Fruit fly (Drosophila melanogaster): ENCODE measurements around the gene CG15731.

The CG15731 gene

DNA sequence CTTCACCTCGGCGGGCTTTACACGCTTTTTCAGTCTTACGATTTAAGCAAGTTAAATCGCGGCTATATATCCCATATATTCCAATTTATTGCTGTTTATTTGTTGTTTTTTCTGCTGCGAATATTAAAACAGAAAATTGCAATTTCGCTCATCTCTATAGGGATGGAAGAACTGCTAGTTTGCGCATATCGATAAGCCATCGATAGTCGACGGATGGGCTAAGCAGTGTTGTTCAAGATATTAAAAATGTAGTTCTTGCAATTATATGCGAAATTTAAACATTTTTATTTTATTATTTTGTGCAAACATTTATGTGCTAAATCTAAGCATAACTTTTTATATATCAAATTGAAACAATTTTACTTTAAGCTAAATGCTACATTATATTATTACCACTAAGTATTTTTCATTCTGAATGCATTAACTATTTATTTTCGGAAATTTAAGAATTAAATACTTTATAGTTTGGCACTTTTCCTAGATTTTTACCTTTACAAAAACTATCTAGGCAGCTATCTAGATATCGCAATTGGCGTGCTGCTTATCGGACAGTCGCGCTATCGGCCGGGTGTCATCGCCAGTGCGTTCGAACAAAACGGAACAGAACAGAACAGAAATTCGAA is 5.5 kb upstream of the CG15731 start, which contains the start of the genes Rab40 and CG42258 (continued):
- TF ChIP-seq cas (GFP tag; IDR thresholded peaks at IDR 0.05) (0 out of 2 replicates have a peak, but pooled peaks have one; percentile 7), Oaz (GFP tag; IDR thresholded peaks at IDR 0.05) (no peak), gem (tag; optimal IDR thresholded peaks at IDR 0.05) (peak; percentile 60), insv (GFP tag; optimal IDR thresholded peaks at IDR 0.05) (no peak), CG3281 (GFP tag; optimal IDR thresholded peaks at IDR 0.05) (peak; percentile 20), CG42726 (GFP tag; IDR thresholded peaks at IDR 0.05; ENCODE audit: partially characterized antibody) (0 out of 2 replicates have a peak, but pooled peaks have one; percentile 26), CG11085 (GFP tag; IDR thresholded peaks at IDR 0.05) (no peak), sd (tag; optimal IDR thresholded peaks at IDR 0.05) (no peak), CG17568 (GFP tag; optimal IDR thresholded peaks at IDR 0.05) (no peak), pan (optimal IDR thresholded peaks at IDR 0.05) (no peak), pan (GFP tag; optimal IDR thresholded peaks at IDR 0.05 in 1 of 2, IDR thresholded peaks at IDR 0.05 in 1 of 2) (peak in 1 of 2 experiments; percentile 47), CG11504 (tag; optimal IDR thresholded peaks at IDR 0.05) (peak; percentile 43), PHDP (tag; optimal IDR thresholded peaks at IDR 0.05) (no peak), Blimp-1 (GFP tag; optimal IDR thresholded peaks at IDR 0.05) (peak; percentile 0), pum (GFP tag; optimal IDR thresholded peaks at IDR 0.05) (peak; percentile 56), dimm (GFP tag; IDR thresholded peaks at IDR 0.05) (no peak), CG10267 (tag; optimal IDR thresholded peaks at IDR 0.05) (peak; percentile 79), salm (tag; optimal IDR thresholded peaks at IDR 0.05) (no peak), CG5180 (GFP tag; optimal IDR thresholded peaks at IDR 0.05) (peak; percentile 57), cwo (GFP tag; optimal IDR thresholded peaks at IDR 0.05) (no peak), CG1792 (GFP tag; optimal IDR thresholded peaks at IDR 0.05) (no peak), toy (GFP tag; IDR thresholded peaks at IDR 0.05) (no peak), Atf6 (GFP tag; IDR thresholded peaks at IDR 0.05) (no peak), NFAT (GFP tag; IDR thresholded peaks at IDR 0.05) (peak; percentile 45), HLH3B (GFP tag; IDR thresholded peaks at IDR 0.05) (no peak), Awh (GFP tag; IDR thresholded peaks at IDR 0.05) (no peak), Doc3 (GFP tag; IDR thresholded peaks at IDR 0.05; ENCODE audit: partially characterized antibody) (peak; percentile 48; the same call in 1 of the 3 replicates), Fer2 (tag; optimal IDR thresholded peaks at IDR 0.05) (no peak), CG15601 (tag; optimal IDR thresholded peaks at IDR 0.05) (no peak), CG2116 (GFP tag; optimal IDR thresholded peaks at IDR 0.05) (peak; percentile 86), hth (optimal IDR thresholded peaks at IDR 0.05) (no peak), dmrt11E (tag; optimal IDR thresholded peaks at IDR 0.05) (peak; percentile 28), caup (GFP tag; optimal IDR thresholded peaks at IDR 0.05; ENCODE audit: severe bottlenecking) (no peak), lilli (GFP tag; optimal IDR thresholded peaks at IDR 0.05) (peak; percentile 69), Doc2 (GFP tag; IDR thresholded peaks at IDR 0.05) (no peak), chn (GFP tag; optimal IDR thresholded peaks at IDR 0.05) (peak; percentile 46), Xbp1 (GFP tag; optimal IDR thresholded peaks at IDR 0.05) (peak; percentile 60), CG31224 (GFP tag; IDR thresholded peaks at IDR 0.05) (no peak), CG11560 (tag; IDR thresholded peaks at IDR 0.05) (no peak), pzg (GFP tag; optimal IDR thresholded peaks at IDR 0.05) (peak; percentile 42), NfI (GFP tag; optimal IDR thresholded peaks at IDR 0.05) (no peak), Neu2 (GFP tag; optimal IDR thresholded peaks at IDR 0.05; ENCODE audit: borderline replicate concordance) (no peak), CG14710 (tag; optimal IDR thresholded peaks at IDR 0.05) (peak; percentile 77), CG4820 (GFP tag; optimal IDR thresholded peaks at IDR 0.05) (peak; percentile 32), dpn (GFP tag; optimal IDR thresholded peaks at IDR 0.05) (peak; percentile 28 to 43), luna (GFP tag; optimal IDR thresholded peaks at IDR 0.05) (no peak), CG3163 (GFP tag; optimal IDR thresholded peaks at IDR 0.05) (no peak), CG11696 (GFP tag; IDR thresholded peaks at IDR 0.05) (no peak), kah (GFP tag; optimal IDR thresholded peaks at IDR 0.05) (no peak), CG1602 (GFP tag; optimal IDR thresholded peaks at IDR 0.05) (peak; percentile 16)
